Fruit fly (Drosophila melanogaster): ENCODE measurements around the gene CBP.

DNA sequence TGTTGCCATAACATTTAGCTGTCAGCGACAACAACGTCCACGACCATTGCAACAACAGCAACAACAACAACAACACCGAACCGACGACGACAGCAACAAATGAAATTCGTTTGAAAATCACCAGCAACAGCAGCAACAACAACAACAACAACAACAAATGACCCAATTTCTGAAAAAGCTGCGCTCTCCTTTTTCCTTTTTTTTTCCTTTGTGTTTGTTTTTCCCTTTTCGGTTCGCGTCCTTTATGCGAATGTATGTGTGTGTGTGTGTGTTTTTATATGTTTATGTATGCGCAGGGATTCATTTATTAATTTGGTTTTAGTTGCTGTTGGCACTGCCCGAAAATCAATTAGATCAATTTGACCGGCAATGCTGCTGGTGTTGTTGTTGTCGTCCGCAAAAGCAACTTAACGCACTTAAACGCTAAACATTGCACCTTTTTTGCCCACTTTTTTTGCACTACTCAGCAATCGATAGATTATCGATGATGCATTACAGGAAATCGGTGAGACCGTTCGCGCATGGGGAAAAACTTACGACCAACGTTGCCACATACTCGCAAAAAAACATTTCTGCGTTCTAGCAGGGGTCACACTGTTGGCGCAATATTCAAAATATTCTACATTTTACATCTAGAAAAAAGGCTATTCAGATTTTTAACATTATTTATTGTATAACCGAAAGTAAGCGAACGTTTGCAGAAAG, 46.2 kb upstream of the CBP start, which contains the start of gene unc-119:
- TF ChIP-seq h (optimal IDR thresholded peaks at IDR 0.05) (no peak), ttk (optimal IDR thresholded peaks at IDR 0.05) (no peak), psq (optimal IDR thresholded peaks at IDR 0.05) (no peak), insv (optimal IDR thresholded peaks at IDR 0.05) (no peak)
